Fruit fly (Drosophila melanogaster): ENCODE data around the gene CG45492.
A peak's percentile ranks its signal among the peaks of the same experiment; 100 is the strongest.

Gene CG45492

dm6 chrX:19964215-19964614, 20.3 kb upstream of the CG45492 start (continued):
- TF ChIP-seq CG6683 (GFP tag; optimal IDR thresholded peaks at IDR 0.05) (no peak), ind (GFP tag; optimal IDR thresholded peaks at IDR 0.05) (peak; percentile 1), Sry-δ (GFP tag; optimal IDR thresholded peaks at IDR 0.05) (no peak), ci (GFP tag; IDR thresholded peaks at IDR 0.05) (peak; percentile 31; the same call in 1 of the 3 replicates), D (optimal IDR thresholded peaks at IDR 0.05) (no peak), D (GFP tag; optimal IDR thresholded peaks at IDR 0.05) (no peak), tll (GFP tag; optimal IDR thresholded peaks at IDR 0.05) (no peak), Hr39 (optimal IDR thresholded peaks at IDR 0.05) (no peak), CG11247 (GFP tag; IDR thresholded peaks at IDR 0.05) (no peak), Hsf (GFP tag; optimal IDR thresholded peaks at IDR 0.05) (peak; percentile 15), crc (GFP tag; optimal IDR thresholded peaks at IDR 0.05) (no peak), CG4707 (GFP tag; optimal IDR thresholded peaks at IDR 0.05) (no peak), Dref (GFP tag; IDR thresholded peaks at IDR 0.05) (no peak), hkb (optimal IDR thresholded peaks at IDR 0.05) (no peak), hkb (GFP tag; IDR thresholded peaks at IDR 0.05) (no peak), Hand (GFP tag; optimal IDR thresholded peaks at IDR 0.05) (no peak), CG8388 (GFP tag; optimal IDR thresholded peaks at IDR 0.05) (peak; percentile 16), CG2889 (GFP tag; IDR thresholded peaks at IDR 0.05) (0 out of 3 replicates have a peak, but pooled peaks have one; percentile 18), tna (GFP tag; IDR thresholded peaks at IDR 0.05; ENCODE audit: partially characterized antibody) (no peak), Bgb (GFP tag; IDR thresholded peaks at IDR 0.05; ENCODE audit: partially characterized antibody) (no peak), prd (optimal IDR thresholded peaks at IDR 0.05) (no peak), prd (GFP tag; IDR thresholded peaks at IDR 0.05) (no peak), Fer1 (GFP tag; optimal IDR thresholded peaks at IDR 0.05) (peak; percentile 26), Dll (GFP tag; IDR thresholded peaks at IDR 0.05; ENCODE audit: partially characterized antibody) (no peak), MESR4 (GFP tag; optimal IDR thresholded peaks at IDR 0.05) (no peak), Ets65A (GFP tag) (no peak), Pdp1 (GFP tag; optimal IDR thresholded peaks at IDR 0.05) (peak; percentile 24 to 27), Max (GFP tag; optimal IDR thresholded peaks at IDR 0.05) (no peak), CG5953 (GFP tag; IDR thresholded peaks at IDR 0.05) (no peak), Awh (GFP tag; IDR thresholded peaks at IDR 0.05) (no peak), CG17568 (GFP tag; optimal IDR thresholded peaks at IDR 0.05) (no peak), Ssrp (tag; optimal IDR thresholded peaks at IDR 0.05) (peak; percentile 27), Dip3 (GFP tag; optimal IDR thresholded peaks at IDR 0.05) (no peak), pb (GFP tag; optimal IDR thresholded peaks at IDR 0.05) (no peak), zf30C (GFP tag; optimal IDR thresholded peaks at IDR 0.05) (no peak), tin (GFP tag; optimal IDR thresholded peaks at IDR 0.05) (no peak), ara (GFP tag; IDR thresholded peaks at IDR 0.05) (no peak), sr (GFP tag; IDR thresholded peaks at IDR 0.05) (0 out of 3 replicates have a peak, but pooled peaks have one; percentile 12), odd (GFP tag; optimal IDR thresholded peaks at IDR 0.05) (peak; percentile 5), CG1647 (GFP tag; optimal IDR thresholded peaks at IDR 0.05) (no peak), abd-A (tag; optimal IDR thresholded peaks at IDR 0.05) (no peak), Bteb2 (GFP tag; optimal IDR thresholded peaks at IDR 0.05) (no peak), CG17186 (GFP tag; optimal IDR thresholded peaks at IDR 0.05) (no peak), lbe (GFP tag; optimal IDR thresholded peaks at IDR 0.05) (no peak), E2f2 (GFP tag; IDR thresholded peaks at IDR 0.05) (peak; percentile 51), sc (optimal IDR thresholded peaks at IDR 0.05) (no peak), sc (GFP tag; optimal IDR thresholded peaks at IDR 0.05) (no peak), ATbp (GFP tag; optimal IDR thresholded peaks at IDR 0.05) (peak; percentile 20), CG2129 (GFP tag; IDR thresholded peaks at IDR 0.05; ENCODE audit: partially characterized antibody) (no peak), Myb (GFP tag; optimal IDR thresholded peaks at IDR 0.05) (peak; percentile 18), CG30431 (GFP tag; optimal IDR thresholded peaks at IDR 0.05) (no peak), btn (GFP tag; optimal IDR thresholded peaks at IDR 0.05) (no peak), Ada2b (GFP tag; IDR thresholded peaks at IDR 0.05) (no peak)

Measured in whole organism, embryonic.